Worm (Caenorhabditis elegans) whole organism, L4/young adult: Measurements from ENCODE around the gene C24H10.3.
A peak's percentile ranks its signal among the peaks of the same experiment; 100 is the strongest.

Experiments
- W03F9.2 ChIP-seq: fragments of 150-350 bp; optimal IDR thresholded peaks from 2 replicates; lab custom pipeline; 2014; ENCODE audit warnings: missing biosample characterization, missing genetic modification characterization
- dao-5 ChIP-seq: sonication (generic microtip); optimal IDR thresholded peaks from 2 replicates; lab custom pipeline; 2016; ENCODE audit warnings: missing genotype, missing genetic modification characterization, moderate library complexity, missing compliant biosample characterization
- him-1 ChIP-seq: sonication (generic microtip); optimal IDR thresholded peaks from 2 replicates; lab custom pipeline; 2016; ENCODE audit warnings: missing genotype, missing genetic modification reagents, missing genetic modification characterization, missing compliant biosample characterization

C24H10.3 gene

DNA sequence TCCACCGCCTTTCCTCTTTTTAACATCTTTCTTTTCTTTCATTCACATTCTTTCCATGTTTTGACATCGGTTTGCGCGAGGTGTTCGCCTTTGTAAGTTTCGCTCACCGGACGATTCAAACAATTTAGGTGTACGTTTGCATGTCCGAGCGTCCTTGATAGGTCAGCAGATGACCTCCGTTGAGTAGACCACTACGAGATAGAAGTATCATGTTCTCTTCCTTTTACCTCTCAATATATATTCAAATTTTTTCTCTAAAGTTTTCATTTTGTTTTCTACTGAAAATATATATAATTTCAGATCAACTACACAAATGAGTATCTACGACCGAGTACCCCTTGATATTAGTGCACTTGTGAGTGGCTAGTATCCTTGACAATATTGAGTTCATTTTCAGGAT is at the start of gene C24H10.3:
C24H10.3 (plus strand) TSS at position 301 of the 400 bp plus-strand sequence.
- TF ChIP-seq W03F9.2 = no peak
- no peak for TF ChIP-seq dao-5 (tag; lab: Kevin White, UChicago)
- TF ChIP-seq him-1 = no peak

DNA sequence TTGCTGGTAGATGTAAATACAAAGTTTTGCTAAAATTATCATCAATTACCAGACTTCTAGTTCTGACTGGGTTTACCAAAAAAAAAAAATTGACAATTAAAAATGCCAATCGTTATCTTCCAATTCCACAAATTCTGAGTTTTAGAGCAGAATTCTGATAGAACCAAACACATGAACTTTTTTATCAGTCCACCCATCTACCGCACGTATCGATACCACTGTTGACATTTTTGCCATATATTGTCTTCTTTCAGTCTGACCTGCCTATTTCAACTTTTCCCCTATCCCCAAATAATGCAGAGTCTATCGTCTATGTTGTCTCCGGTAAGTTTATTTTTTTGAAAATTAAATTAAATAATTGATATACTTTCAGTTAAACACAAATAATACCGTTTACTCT is 47.0 kb upstream of the C24H10.3 start, which contains the start of gene ZC449.7:
ZC449.7 (plus strand) TSS at position 249 of the 400 bp plus-strand sequence.
- TF ChIP-seq dao-5 (tag; lab: Kevin White, UChicago) (no peak), him-1 (no peak), W03F9.2 (no peak)

DNA sequence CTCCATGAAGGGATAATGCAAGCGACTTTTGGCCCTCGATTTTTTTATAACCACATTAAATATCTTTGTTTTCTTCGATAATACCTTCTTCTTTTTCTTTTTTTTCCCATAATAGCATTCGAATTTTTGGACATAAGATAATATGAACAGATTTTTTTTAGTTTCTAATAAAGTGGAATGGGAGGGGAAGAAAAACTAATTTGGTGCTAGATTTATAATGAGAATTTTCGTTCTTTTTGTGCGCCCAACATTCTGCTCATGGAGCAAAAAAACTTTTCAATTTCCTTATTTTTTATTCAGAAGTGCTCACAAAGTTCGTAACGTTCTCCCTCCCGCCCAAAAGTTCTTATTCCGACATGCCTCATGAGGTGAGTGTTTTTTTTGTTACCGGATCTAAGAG is 45.1 kb upstream of the C24H10.3 start, which contains the start of gene ZC449.8:
ZC449.8 (plus strand) TSS at position 301 of the 400 bp plus-strand sequence.
- TF ChIP-seq dao-5 (tag; lab: Kevin White, UChicago) = no peak
- no peak for TF ChIP-seq him-1
- no peak for TF ChIP-seq W03F9.2

DNA sequence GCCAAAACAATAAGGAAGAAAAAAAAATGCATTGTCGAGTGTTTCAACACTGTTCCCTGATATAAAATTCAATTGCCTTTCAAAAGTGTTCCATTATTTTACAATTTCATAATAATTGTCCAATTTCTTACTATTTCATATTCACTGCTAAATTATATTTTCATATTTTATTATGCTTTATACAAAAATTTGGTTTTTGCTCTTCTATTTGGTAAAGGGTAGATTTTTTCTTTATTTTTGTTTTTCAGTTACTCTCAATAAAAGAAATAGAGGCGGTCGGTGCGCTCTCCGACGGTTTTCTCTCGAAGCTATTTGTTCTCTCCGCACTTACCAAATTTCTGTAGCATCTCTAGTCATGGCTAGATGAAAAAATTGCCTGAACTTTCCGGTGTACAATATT is 43.3 kb upstream of the C24H10.3 start, which contains the start of gene sek-3:
sek-3 (plus strand) TSS at position 301 of the 400 bp plus-strand sequence.
- no peak for TF ChIP-seq dao-5 (tag; lab: Kevin White, UChicago)
- no peak for TF ChIP-seq him-1
- no peak for TF ChIP-seq W03F9.2

DNA sequence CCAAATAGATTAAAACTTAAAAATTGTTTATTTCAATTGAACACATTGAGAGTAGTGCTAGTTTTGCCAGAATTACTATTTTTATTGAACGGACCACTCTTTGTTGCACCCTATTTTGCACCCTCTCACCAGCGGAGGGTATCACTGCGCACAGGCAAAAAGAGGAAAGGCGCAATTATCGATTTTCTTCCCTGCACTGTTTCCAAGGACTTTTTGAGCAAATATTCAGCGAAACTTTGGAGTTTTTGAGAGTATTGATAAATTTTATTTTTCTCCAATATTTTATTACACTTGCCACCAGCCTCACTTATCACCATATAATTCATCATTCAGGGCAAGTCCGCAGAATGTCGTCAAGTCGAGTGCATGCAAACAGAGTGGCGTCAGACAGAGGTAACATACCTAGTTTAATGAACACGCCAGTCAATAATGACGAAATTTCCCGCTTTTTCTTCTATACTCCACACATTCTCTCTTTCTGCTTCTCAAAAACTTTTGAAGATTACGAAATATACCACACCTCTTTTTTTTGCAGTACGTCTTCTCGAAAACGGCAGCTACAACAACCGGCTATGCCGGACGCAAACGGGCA is 42.7 kb upstream of the C24H10.3 start:
- peak; percentile 13 for TF ChIP-seq W03F9.2
- TF ChIP-seq him-1 = no peak
- TF ChIP-seq dao-5 (tag; lab: Kevin White, UChicago) = no peak

DNA sequence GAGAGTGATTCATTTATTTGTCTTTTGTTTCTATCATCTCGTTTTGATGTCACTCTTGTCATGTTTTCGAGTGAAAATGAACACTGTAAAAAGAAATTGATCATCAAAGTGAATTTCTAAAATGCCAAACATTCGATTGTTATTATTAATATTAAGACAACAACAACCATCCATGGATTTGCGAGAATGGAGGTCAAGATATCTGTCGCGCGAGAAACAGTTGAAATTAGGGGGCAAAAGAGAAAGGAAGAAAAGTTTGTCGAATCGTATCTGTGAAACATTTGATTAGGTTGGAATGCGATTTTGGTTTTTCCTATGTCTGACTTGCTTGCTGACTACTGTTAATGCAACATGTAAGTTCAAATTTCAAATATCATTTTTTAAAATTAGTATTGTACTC is 39.9 kb upstream of the C24H10.3 start, which contains the start of gene ZC449.2:
ZC449.2 (plus strand) TSS at position 290 of the 400 bp plus-strand sequence.
- TF ChIP-seq him-1 = no peak
- no peak for TF ChIP-seq dao-5 (tag; lab: Kevin White, UChicago)
- no peak for TF ChIP-seq W03F9.2

DNA sequence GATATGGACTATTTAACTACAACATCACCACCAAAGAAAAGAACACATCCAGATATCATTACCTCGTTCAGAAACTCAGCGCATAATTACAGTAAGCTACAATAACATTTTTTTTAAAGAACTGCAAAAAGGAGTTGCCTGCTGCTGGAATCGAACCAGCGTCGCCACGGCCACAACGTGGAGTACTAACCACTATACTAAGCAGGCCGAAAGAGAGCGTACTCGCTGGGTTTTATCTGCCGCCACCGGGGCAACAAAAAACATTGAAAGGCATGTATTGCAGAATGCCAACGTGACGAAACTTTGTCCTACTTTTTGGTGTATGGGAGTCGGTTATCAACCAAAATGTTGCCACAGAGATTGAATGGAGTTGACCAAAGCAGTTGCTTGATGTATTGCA is 38.2 kb upstream of the C24H10.3 start:
- TF ChIP-seq dao-5 (tag; lab: Kevin White, UChicago) (peak; percentile 56), W03F9.2 (no peak), him-1 (peak; percentile 40)

DNA sequence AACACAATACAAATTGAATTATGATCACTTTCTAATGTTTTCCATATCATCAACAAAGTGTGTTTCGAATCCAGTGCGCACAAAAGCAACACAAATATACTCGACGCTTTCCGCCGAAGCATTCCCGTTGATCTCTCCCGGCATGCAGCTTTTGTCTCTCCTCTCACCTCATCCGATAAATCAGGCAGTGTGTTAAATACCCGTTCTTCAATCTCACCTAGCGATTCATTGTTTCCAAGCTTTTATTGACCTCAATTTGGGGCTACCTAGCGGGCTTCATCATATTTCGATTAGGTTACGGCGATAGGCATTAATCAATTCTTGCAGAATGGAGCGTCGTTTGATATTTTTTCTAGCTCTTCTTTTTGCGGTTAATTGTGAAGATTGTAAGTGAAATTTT is 36.6 kb upstream of the C24H10.3 start, which contains the start of gene ZC449.1:
ZC449.1 (plus strand) TSS at position 121 of the 400 bp plus-strand sequence.
- no peak for TF ChIP-seq dao-5 (tag; lab: Kevin White, UChicago)
- no peak for TF ChIP-seq W03F9.2
- no peak for TF ChIP-seq him-1

DNA sequence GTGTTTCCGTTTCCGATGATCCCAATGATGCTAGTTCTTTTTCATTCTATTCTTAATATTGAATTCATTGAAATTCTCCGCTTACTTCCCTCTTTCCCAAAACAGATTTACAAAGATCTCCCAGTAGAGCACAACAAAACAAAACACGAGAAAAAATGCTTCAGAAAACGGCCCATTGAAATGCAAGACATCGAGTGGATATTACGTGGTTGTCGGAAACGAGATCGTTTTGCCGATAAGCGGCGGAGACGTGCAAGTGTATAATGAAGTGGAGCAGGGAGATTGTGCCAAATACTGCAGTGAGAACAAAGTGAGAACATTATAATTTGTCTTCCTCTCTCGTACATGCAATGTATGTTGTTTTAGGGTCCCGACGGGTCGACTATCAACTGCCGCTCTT is 34.4 kb upstream of the C24H10.3 start:
- TF ChIP-seq W03F9.2 = no peak
- TF ChIP-seq him-1 = no peak
- TF ChIP-seq dao-5 (tag; lab: Kevin White, UChicago) = no peak

DNA sequence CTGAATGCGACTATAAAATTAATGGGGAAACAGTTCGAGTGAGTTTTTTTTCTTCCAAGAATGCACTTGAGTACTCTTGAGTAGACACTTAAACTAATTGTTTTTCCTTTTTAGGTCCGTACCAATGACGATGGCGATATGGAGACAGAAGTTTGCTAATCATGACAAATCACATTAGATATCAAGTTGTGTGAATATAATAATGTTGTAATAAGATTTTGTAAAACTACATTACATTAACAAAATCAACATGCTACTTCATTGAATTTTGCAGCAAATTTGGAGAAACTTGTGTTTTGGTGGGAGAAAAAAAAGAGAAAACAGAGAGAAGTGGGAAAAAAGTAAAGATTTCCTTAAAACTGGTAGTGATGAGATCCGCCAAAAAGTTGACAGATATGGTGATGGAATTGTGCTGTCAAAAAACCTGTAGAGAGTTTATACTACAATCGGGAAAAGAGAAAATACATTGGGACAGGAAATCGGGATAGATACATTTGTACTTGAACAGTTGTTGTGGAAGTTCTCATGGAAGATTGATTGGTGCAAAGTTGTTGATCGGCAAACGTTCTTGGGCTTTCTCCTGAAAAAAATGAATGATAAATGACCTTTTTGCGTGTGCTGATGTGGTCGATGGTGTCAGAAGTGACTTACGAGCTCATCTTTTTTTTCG is 32.8 kb upstream of the C24H10.3 start:
- TF ChIP-seq W03F9.2 (no peak), him-1 (no peak), dao-5 (tag; lab: Kevin White, UChicago) (no peak)

DNA sequence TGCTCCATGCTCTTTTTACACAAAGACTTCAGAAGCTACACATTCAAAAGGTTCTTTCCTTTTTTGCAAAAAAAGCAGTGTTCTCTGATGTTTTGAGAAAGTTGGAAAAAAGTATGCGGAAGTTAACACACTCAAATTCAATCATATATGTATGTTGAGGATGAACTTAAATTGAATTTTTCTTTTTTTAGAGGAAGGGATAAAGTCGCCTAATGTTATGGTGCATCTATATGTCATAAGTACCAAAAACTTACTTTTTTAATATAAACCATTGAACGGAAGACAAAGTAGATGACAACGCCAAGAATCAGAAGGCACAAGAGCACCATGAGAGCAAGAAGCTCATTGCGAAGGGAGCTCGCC is 32.3 kb upstream of the C24H10.3 start:
- no peak for TF ChIP-seq him-1
- TF ChIP-seq dao-5 (tag; lab: Kevin White, UChicago) = no peak
- no peak for TF ChIP-seq W03F9.2

DNA sequence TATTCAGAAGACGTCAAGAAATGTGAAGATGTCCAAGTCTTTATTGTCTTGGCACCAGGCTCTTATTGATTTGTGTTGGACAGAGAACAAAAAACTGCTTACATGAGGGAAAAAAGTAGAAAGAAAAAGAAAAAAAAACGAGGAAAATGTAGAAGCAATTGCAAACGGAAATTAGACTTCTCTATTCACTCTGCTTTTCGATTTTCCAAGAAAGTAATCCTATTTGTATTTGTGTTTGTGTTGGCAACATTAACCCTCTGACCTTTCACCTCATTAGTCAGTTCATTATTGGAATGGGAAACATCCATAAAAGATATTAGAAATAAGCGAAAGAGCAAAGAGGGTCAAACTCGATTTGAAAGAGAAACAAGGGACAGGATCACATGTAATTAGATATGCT is 29.1 kb upstream of the C24H10.3 start:
- TF ChIP-seq W03F9.2 (no peak), him-1 (no peak), dao-5 (tag; lab: Kevin White, UChicago) (no peak)

DNA sequence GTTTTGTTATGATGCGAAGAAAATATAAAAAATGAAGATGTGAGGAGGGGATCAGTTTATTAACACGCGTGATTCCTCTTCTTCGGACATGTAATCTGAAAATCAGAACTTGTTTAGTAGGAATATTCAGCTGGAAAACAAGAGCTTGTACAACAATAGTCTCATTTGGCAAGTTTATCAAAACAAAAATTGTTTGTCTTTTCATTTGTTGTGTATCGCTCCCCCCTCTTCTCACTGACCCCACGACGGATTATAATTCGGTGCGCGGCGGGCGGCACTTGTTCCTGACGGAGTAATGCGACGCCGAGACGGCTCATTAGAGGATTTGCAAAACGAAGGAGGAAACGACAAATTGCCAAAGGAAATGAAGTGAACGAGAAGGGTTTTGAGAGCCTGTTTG is 27.0 kb upstream of the C24H10.3 start, which contains the start of gene ZC449.4:
ZC449.4 (minus strand) TSS at position 101 of the 400 bp plus-strand sequence.
- TF ChIP-seq W03F9.2 (no peak), him-1 (no peak), dao-5 (tag; lab: Kevin White, UChicago) (no peak)

DNA sequence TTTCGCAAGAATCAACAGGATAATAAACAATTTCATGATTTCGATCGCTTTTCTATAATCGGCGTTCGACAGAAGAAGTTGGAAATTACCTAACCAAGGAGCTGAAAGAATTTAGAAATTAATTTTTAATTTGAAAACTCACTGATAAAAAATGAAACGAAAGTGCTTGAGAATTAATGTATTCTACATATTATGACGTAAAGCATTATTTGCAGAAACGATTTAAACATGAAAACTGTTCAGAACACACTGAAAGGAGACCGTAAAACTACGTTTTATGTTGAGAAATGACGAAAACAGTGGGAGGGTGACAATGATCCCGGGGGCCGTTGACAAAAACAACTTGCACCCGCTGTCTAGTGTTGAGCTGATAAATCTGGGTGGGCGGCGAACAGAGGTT is 23.2 kb upstream of the C24H10.3 start, which contains the start of gene ZC449.5:
ZC449.5 (minus strand) TSS at position 101 of the 400 bp plus-strand sequence.
- TF ChIP-seq him-1 (no peak), dao-5 (tag; lab: Kevin White, UChicago) (no peak), W03F9.2 (no peak)

DNA sequence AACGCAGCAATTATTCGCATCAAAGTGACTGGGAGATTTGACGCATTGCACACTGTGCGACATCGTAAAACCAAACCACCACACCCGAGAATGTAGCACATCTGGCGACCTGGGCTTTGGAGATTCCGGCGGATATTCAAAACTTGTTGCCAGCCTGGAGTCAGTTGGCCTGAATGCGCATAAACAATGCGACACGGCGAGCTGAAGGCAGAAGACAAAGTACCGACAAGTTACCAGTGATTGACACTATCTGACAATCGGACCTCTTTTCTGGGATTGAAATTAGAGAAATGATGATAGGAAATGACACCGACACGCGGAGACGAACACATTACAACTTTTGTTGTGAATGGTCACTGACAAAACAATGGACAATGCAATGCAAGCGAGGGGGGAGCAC is 22.0 kb upstream of the C24H10.3 start:
- TF ChIP-seq W03F9.2 = no peak
- TF ChIP-seq him-1 = no peak
- TF ChIP-seq dao-5 (tag; lab: Kevin White, UChicago) = no peak
